Fruit fly (Drosophila melanogaster) whole organism, adult: ENCODE data around the gene CG17191.

Source experiments
- CG14711 ChIP-seq: fragments of 200-800 bp; sonication (Bioruptor generic); optimal IDR thresholded peaks from 2 replicates; lab custom pipeline; 2018; ENCODE audit warnings: missing biosample characterization, mild to moderate bottlenecking, missing genetic modification characterization, moderate library complexity
- CG33017 ChIP-seq: fragments of 200-800 bp; sonication (Bioruptor generic); optimal IDR thresholded peaks from 2 replicates; lab custom pipeline; 2018; ENCODE audit warnings: missing biosample characterization, mild to moderate bottlenecking, missing genetic modification characterization, moderate library complexity
- CG5204 ChIP-seq: fragments of 200-800 bp; sonication (Bioruptor generic); optimal IDR thresholded peaks from 2 replicates; lab custom pipeline; 2016; ENCODE audit warnings: missing biosample characterization, missing genetic modification characterization
- CG7045 ChIP-seq: fragments of 200-800 bp; sonication (Bioruptor generic); optimal IDR thresholded peaks from 2 replicates; lab custom pipeline; 2017; ENCODE audit warnings: missing biosample characterization, mild to moderate bottlenecking, missing genetic modification characterization
- CG7101 ChIP-seq: fragments of 200-800 bp; sonication (Bioruptor generic); optimal IDR thresholded peaks from 2 replicates; lab custom pipeline; 2018; ENCODE audit warnings: missing biosample characterization, mild to moderate bottlenecking, missing genetic modification characterization, moderate library complexity
- bab1 ChIP-seq: fragments of 200-800 bp; sonication (Bioruptor generic); optimal IDR thresholded peaks from 3 replicates; lab custom pipeline; 2019; ENCODE audit warnings: missing biosample characterization, mild to moderate bottlenecking, missing genetic modification characterization, moderate library complexity
- cic ChIP-seq: fragments of 200-800 bp; sonication (Bioruptor generic); optimal IDR thresholded peaks from 2 replicates; lab custom pipeline; 2017; ENCODE audit warnings: missing biosample characterization, mild to moderate bottlenecking, missing genetic modification characterization, moderate library complexity
- cnc ChIP-seq, 2 experiments: fragments of >200 bp; optimal IDR thresholded peaks; 2 replicates each; lab custom pipeline; 2017
- kay ChIP-seq: fragments of 200-800 bp; sonication (Bioruptor generic); peaks from one replicate; lab custom pipeline; 2016; ENCODE audit warnings: missing biosample characterization, missing genetic modification characterization, borderline replicate concordance
- ovo ChIP-seq: fragments of 200-800 bp; sonication (Bioruptor generic); optimal IDR thresholded peaks from 2 replicates; lab custom pipeline; 2016; ENCODE audit warnings: missing biosample characterization, missing genetic modification characterization
- pad ChIP-seq: fragments of 200-800 bp; sonication (Bioruptor generic); optimal IDR thresholded peaks from 3 replicates; lab custom pipeline; 2017; ENCODE audit warnings: missing biosample characterization, missing genetic modification characterization, mild to moderate bottlenecking, moderate library complexity, missing genetic modification reagents
- tj ChIP-seq: fragments of 200-800 bp; sonication (Bioruptor generic); optimal IDR thresholded peaks from 3 replicates; lab custom pipeline; 2017; ENCODE audit warnings: missing biosample characterization, mild to moderate bottlenecking, missing genetic modification characterization, moderate library complexity

CG17191 gene

DNA sequence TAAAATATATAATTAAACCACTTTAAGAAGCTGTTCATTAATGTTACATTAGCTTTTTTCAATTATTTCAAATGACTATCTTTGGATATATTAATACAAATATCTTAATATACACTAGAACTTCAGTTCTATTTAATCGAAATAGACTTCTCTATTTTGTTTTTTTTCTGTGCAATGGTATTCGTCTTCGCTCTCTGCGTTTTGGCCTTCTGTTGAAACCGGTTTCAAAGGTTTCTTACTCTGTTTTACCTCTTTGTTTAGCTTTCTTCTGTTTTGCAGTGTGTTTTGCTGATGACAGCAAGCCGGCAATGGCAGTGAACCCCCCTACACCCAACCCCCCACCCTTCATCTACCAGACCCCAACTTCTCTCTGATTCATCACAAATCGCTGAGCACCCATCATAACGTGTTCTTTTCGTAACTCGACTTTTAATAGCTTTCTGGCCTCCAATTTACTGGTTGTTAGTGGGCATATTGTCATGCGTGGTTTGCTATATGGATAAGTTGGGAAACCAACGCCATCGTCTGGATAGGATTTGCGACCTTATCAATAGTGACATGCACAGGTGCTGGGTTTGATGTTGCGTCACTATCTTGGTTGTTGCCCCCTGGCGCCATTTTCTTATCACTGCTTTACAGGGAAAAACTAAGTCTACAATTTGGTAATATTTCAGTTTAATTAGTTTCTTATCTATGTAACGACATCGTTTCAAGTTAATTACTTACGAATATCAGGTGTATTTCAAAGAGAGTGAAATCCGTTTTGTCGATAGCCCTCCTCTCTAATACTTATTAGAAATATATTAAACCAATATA is 50.5 kb downstream of the CG17191 start:
- no peak for TF ChIP-seq CG14711
- no peak for TF ChIP-seq ovo (GFP tag; lab: Kevin White, UChicago)
- peak; percentile 8 for TF ChIP-seq CG33017 (tag; lab: Kevin White, UChicago)
- no peak for TF ChIP-seq CG5204 (GFP tag; lab: Kevin White, UChicago)
- no peak for TF ChIP-seq cnc (optimal IDR thresholded peaks at IDR 0.05; lab: Kevin White, UChicago)
- TF ChIP-seq CG7045 (GFP tag; lab: Kevin White, UChicago) = no peak
- no peak for TF ChIP-seq pad
- TF ChIP-seq tj (GFP tag; lab: Kevin White, UChicago) = peak; percentile 96
- peak; percentile 26 for TF ChIP-seq kay (GFP tag; lab: Kevin White, UChicago)
- no peak for TF ChIP-seq CG7101
- peak; percentile 50 for TF ChIP-seq bab1
- TF ChIP-seq cic (GFP tag; lab: Kevin White, UChicago) = no peak
